Worm (Caenorhabditis elegans): ENCODE measurements around the gene acl-14.

ce11 chrV:9378335-9378734 lies 44.9 kb upstream of the acl-14 start, which contains the start of gene E02C12.10:
- TF ChIP-seq ama-1 (optimal IDR thresholded peaks at IDR 0.05) (no peak), flt-1 (GFP tag; IDR thresholded peaks at IDR 0.05) (no peak), tbx-11 (GFP tag; IDR thresholded peaks at IDR 0.05) (no peak), hmg-4 (GFP tag; optimal IDR thresholded peaks at IDR 0.05) (no peak), tra-4 (tag; optimal IDR thresholded peaks at IDR 0.05) (no peak), aly-1 (tag; optimal IDR thresholded peaks at IDR 0.05) (no peak), B0310.2 (tag; optimal IDR thresholded peaks at IDR 0.05) (no peak), ceh-13 (GFP tag; optimal IDR thresholded peaks at IDR 0.05) (no peak), sea-1 (GFP tag; conservative IDR thresholded peaks at IDR 0.05) (no peak), ceh-36 (tag; optimal IDR thresholded peaks at IDR 0.05) (no peak), ets-7 (tag; optimal IDR thresholded peaks at IDR 0.05) (no peak), F13C5.2 (tag; optimal IDR thresholded peaks at IDR 0.05) (no peak), hmbx-1 (tag; optimal IDR thresholded peaks at IDR 0.05) (no peak), pes-1 (GFP tag; IDR thresholded peaks at IDR 0.05) (no peak)

Data from whole organism, early embryonic.